Worm (Caenorhabditis elegans): Measurements from ENCODE around the gene K06H7.2.

K06H7.2 gene

DNA sequence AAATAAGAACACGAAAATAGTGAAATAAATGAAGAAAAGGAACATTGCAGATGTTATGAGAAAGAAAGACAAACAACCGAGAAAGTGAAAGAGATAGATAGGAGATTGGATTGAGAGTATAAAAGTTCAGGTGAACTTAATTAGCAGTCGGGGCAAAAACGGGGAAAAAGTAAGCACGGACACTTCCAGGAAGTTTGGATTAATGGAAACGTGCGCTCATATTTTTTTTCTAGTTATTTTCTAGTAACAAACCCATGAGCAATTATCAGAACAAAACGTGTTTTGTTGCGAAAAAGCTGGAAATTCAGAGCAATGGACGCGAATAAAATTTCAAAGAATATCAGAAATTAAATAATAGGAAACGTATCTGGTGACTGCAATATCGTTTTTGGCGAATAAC lies 28.6 kb downstream of the K06H7.2 start:
- no peak for TF ChIP-seq flt-1 (GFP tag; IDR thresholded peaks at IDR 0.05)
- TF ChIP-seq scrt-1 (GFP tag; IDR thresholded peaks at IDR 0.05) = no peak
- no peak for TF ChIP-seq hmbx-1 (tag; optimal IDR thresholded peaks at IDR 0.05)
- no peak for TF ChIP-seq ceh-13 (GFP tag; optimal IDR thresholded peaks at IDR 0.05)
- TF ChIP-seq hnd-1 (tag; optimal IDR thresholded peaks at IDR 0.05) = no peak
- TF ChIP-seq tbx-11 (GFP tag; IDR thresholded peaks at IDR 0.05) = no peak
- TF ChIP-seq ceh-36 (tag; optimal IDR thresholded peaks at IDR 0.05) = no peak

DNA sequence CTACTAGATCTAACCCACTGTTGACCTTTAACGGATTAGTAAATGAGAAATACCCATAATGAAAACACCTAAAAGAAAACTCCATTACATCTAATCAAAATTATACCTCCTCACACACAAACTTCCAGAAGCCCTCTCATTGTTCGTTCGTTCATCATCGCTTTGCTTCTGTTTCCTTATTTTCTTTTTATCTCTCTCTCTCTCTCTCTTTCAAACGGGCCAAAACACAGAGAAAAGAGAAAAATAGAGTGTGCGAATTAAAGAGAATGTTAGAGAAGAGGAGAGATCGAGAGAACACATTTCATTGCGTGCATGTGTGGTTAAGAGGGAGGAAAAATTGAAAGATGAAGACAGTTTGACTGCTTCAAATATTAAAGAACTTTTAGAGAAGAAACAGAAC lies 30.9 kb downstream of the K06H7.2 start:
- no peak for TF ChIP-seq sea-1 (GFP tag; conservative IDR thresholded peaks at IDR 0.05)
- TF ChIP-seq aly-1 (tag; optimal IDR thresholded peaks at IDR 0.05) = no peak
- no peak for TF ChIP-seq tbx-11 (GFP tag; IDR thresholded peaks at IDR 0.05)
- TF ChIP-seq F13C5.2 (tag; optimal IDR thresholded peaks at IDR 0.05) = peak; percentile 30
- no peak for TF ChIP-seq flt-1 (GFP tag; IDR thresholded peaks at IDR 0.05)
- no peak for TF ChIP-seq scrt-1 (GFP tag; IDR thresholded peaks at IDR 0.05)
- TF ChIP-seq hnd-1 (tag; optimal IDR thresholded peaks at IDR 0.05) = no peak
- TF ChIP-seq tbx-37 (GFP tag; conservative IDR thresholded peaks at IDR 0.05) = no peak
- peak; percentile 27 for TF ChIP-seq hmg-4 (GFP tag; optimal IDR thresholded peaks at IDR 0.05)

DNA sequence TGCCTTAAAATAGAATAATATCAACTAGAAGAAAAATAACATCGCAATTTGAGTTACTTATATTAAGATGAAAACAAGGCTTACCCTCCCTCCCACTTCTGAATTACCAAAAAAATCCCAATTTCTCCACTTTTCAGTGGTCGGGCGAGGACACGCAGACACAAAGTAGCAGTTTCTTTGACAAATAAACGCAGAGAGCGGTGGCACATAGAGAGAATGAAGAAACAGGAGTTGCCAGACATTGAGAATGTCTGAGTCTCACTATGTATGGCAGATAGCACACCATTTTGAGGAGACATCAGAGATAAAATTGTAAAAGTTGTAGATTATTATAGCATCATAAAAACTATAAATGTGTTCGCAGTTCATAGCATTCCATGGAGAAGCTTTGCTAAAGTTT lies 31.9 kb downstream of the K06H7.2 start:
- TF ChIP-seq F13C5.2 (tag; optimal IDR thresholded peaks at IDR 0.05) (peak; percentile 62), ceh-36 (tag; optimal IDR thresholded peaks at IDR 0.05) (no peak)

DNA sequence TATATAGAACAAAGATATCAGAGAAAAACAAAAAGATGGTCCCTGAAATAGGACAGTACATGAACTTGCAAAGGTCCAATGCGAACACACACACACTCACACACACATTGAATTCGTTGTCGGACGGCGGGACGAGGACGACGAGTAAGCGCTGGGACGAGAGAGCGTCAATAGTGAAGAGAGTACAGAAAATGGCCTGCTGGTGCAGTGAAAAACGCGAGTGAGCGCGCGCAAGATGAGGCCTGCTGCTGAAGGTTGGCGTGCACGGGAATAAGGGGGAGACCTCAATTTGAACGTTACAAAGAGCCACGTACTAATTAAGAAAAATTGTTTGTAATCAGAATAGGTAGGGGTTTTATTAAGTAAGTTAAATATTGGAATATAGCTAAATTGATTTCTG lies 33.6 kb downstream of the K06H7.2 start:
- peak; percentile 26 for TF ChIP-seq aly-1 (tag; optimal IDR thresholded peaks at IDR 0.05)
- peak; percentile 58 for TF ChIP-seq F13C5.2 (tag; optimal IDR thresholded peaks at IDR 0.05)
- TF ChIP-seq tbx-37 (GFP tag; conservative IDR thresholded peaks at IDR 0.05) = no peak
- no peak for TF ChIP-seq tbx-11 (GFP tag; IDR thresholded peaks at IDR 0.05)
- no peak for TF ChIP-seq scrt-1 (GFP tag; IDR thresholded peaks at IDR 0.05)
- no peak for TF ChIP-seq B0310.2 (tag; optimal IDR thresholded peaks at IDR 0.05)
- no peak for TF ChIP-seq hnd-1 (tag; optimal IDR thresholded peaks at IDR 0.05)
- TF ChIP-seq hmg-4 (GFP tag; optimal IDR thresholded peaks at IDR 0.05) = peak; percentile 71
- TF ChIP-seq sea-1 (GFP tag; conservative IDR thresholded peaks at IDR 0.05) = peak; percentile 54; the same call in 1 of the 2 replicates
- no peak for TF ChIP-seq ceh-13 (GFP tag; optimal IDR thresholded peaks at IDR 0.05)
- TF ChIP-seq ama-1 (optimal IDR thresholded peaks at IDR 0.05) = no peak
- no peak for TF ChIP-seq hmbx-1 (tag; optimal IDR thresholded peaks at IDR 0.05)
- no peak for TF ChIP-seq tra-4 (tag; optimal IDR thresholded peaks at IDR 0.05)
- TF ChIP-seq ceh-36 (tag; optimal IDR thresholded peaks at IDR 0.05) = no peak
- no peak for TF ChIP-seq pes-1 (GFP tag; IDR thresholded peaks at IDR 0.05)
- no peak for TF ChIP-seq flt-1 (GFP tag; IDR thresholded peaks at IDR 0.05)
- TF ChIP-seq ets-7 (tag; optimal IDR thresholded peaks at IDR 0.05) = no peak

DNA sequence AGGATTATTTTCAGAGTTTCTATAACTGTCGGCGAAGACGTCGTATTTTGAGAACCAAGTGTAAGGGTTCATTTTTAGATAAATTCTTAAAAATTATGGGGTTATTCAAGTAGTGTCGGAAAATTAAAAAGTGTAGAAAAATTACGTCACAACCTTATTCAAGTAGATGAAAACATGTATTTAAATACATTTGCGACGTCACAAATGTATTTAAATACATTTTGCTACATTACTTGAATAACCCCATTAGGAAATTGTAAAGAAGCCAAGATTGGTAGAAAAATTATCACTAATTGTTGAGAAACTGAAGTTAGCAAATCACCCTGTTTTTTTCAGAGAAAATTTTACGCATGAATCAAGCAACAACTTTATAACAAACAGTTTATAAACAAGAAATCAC lies 35.8 kb downstream of the K06H7.2 start:
- TF ChIP-seq tra-4 (tag; optimal IDR thresholded peaks at IDR 0.05) (no peak), tbx-11 (GFP tag; IDR thresholded peaks at IDR 0.05) (no peak), aly-1 (tag; optimal IDR thresholded peaks at IDR 0.05) (no peak), pes-1 (GFP tag; IDR thresholded peaks at IDR 0.05) (no peak), tbx-37 (GFP tag; conservative IDR thresholded peaks at IDR 0.05) (no peak), flt-1 (GFP tag; IDR thresholded peaks at IDR 0.05) (no peak), ama-1 (optimal IDR thresholded peaks at IDR 0.05) (no peak)

DNA sequence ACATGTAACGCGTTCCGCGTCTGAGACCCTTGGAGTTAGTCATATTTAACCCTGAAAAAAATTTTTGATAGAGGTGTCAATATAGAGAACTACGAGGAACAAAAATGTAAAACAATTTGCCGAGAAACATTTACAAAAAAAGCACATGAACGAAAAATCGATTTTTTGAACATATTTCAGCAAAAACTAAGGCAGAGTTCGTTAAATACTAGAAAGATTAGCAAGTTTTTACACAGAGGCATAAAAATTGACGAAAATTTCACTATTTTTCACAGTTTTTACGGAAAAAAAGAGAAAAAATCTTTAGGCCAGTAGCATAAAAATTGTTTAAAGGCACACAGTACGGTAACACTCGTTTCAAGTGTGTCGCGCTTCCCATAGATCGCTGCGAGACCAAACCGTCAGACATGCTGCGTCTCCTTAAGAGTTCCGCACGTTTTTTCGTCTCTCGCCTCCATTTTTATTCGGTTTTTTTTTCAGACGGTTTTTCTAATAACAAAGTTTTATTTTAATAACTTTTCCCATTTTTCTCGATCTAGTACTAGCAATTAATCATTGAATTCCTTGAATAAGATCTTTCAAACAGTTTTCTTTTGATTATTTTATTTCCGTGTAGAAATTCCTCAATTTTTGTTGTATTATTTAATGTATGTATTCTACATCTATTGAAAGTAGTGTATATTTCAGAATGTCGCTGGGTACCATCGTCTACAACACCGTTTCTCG lies 37.0 kb downstream of the K06H7.2 start, which contains the start of the genes rpl-21 and C14B9.10:
TSS of gene rpl-21 (minus strand) at position 51 of the 726 bp plus-strand sequence.
TSS of gene C14B9.10 (plus strand) at position 676 of the 726 bp plus-strand sequence.
- TF ChIP-seq F13C5.2 (tag; optimal IDR thresholded peaks at IDR 0.05) = peak; percentile 17
- no peak for TF ChIP-seq ceh-36 (tag; optimal IDR thresholded peaks at IDR 0.05)
- peak; percentile 2 for TF ChIP-seq hmg-4 (GFP tag; optimal IDR thresholded peaks at IDR 0.05)

DNA sequence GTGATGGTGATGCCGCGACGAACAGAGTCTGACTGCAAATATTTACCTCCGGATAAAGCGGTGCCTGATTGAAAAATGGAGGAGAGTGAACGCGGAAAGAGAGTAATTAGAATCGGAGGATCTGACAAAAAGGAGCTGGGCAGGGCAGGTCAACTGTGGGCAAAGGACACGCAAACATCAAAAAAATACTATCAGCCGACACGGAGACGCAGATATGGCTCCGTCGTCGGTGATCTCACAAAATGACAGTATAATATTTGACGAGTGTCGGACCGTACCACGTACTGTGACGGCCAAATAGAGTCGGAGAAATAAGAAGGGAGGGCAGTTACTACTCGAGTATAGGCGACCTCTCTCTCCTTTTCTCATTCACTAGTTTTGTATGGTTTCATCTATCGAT lies 39.1 kb downstream of the K06H7.2 start:
- TF ChIP-seq hmg-4 (GFP tag; optimal IDR thresholded peaks at IDR 0.05) = peak; percentile 51
- TF ChIP-seq ets-7 (tag; optimal IDR thresholded peaks at IDR 0.05) = no peak

DNA sequence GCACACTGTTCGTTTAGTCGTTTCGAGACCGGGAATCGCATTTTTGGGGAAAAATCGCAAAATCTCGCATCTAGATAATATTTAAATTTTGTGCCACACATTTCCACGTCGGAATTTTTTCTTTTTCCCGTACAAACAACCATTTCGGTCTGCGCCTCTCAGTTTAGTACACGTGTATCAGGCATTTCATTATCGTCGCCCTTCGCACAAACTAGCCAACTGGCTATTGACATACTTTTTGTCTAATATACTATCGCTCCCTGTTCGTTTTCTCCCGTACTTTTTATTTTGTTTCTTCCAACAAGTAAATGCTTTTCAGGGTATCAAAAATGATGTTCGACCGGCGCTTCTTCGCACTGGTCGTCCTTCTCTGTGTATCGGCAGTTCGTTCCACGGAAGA lies 40.0 kb downstream of the K06H7.2 start, which contains the start of gene C14B9.2:
TSS of gene C14B9.2 (plus strand) at position 320 of the 400 bp plus-strand sequence.
- no peak for TF ChIP-seq flt-1 (GFP tag; IDR thresholded peaks at IDR 0.05)
- no peak for TF ChIP-seq tra-4 (tag; optimal IDR thresholded peaks at IDR 0.05)
- TF ChIP-seq ceh-13 (GFP tag; optimal IDR thresholded peaks at IDR 0.05) = no peak
- TF ChIP-seq hmbx-1 (tag; optimal IDR thresholded peaks at IDR 0.05) = no peak
- no peak for TF ChIP-seq pes-1 (GFP tag; IDR thresholded peaks at IDR 0.05)
- no peak for TF ChIP-seq sea-1 (GFP tag; conservative IDR thresholded peaks at IDR 0.05)
- no peak for TF ChIP-seq hmg-4 (GFP tag; optimal IDR thresholded peaks at IDR 0.05)
- no peak for TF ChIP-seq hnd-1 (tag; optimal IDR thresholded peaks at IDR 0.05)
- no peak for TF ChIP-seq F13C5.2 (tag; optimal IDR thresholded peaks at IDR 0.05)
- TF ChIP-seq tbx-11 (GFP tag; IDR thresholded peaks at IDR 0.05) = no peak
- no peak for TF ChIP-seq ceh-36 (tag; optimal IDR thresholded peaks at IDR 0.05)
- no peak for TF ChIP-seq aly-1 (tag; optimal IDR thresholded peaks at IDR 0.05)
- no peak for TF ChIP-seq ama-1 (optimal IDR thresholded peaks at IDR 0.05)
- TF ChIP-seq tbx-37 (GFP tag; conservative IDR thresholded peaks at IDR 0.05) = no peak
- TF ChIP-seq B0310.2 (tag; optimal IDR thresholded peaks at IDR 0.05) = no peak
- no peak for TF ChIP-seq scrt-1 (GFP tag; IDR thresholded peaks at IDR 0.05)
- TF ChIP-seq ets-7 (tag; optimal IDR thresholded peaks at IDR 0.05) = no peak
